Worm (Caenorhabditis elegans): ENCODE data around the gene aat-6.
A peak's percentile ranks its signal among the peaks of the same experiment; 100 is the strongest.

Gene aat-6

DNA sequence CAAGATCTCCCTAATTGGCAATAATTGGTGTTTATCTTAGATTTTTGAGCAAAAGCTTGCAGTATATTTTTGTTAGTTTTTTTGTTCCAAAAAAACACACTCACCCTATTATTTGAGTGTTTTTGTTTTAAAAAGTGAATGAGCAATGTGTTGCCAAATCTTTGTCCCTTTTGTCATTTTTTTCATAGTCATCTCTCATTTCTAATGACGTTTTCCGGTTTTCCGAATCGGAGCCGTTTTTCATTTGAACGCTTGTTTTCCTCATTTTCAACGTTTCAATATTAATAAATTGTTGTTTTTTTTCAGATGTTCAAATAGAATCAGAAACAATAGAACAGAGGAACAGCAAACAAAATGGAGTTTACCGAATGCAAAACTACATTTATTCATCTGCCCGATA is 32.0 kb downstream of the aat-6 start, which contains the start of gene dmsr-1:
dmsr-1 (plus strand) TSS at position 301 of the 400 bp plus-strand sequence.
- no peak for TF ChIP-seq ctbp-1 (GFP tag; IDR thresholded peaks at IDR 0.05)
- TF ChIP-seq Y105C5A.15 (GFP tag; IDR thresholded peaks at IDR 0.05), result no peak
- TF ChIP-seq T20F7.1 (GFP tag; optimal IDR thresholded peaks at IDR 0.05), result no peak
- no peak for TF ChIP-seq madf-9 (GFP tag; conservative IDR thresholded peaks at IDR 0.05)
- no peak for TF ChIP-seq lin-39 (tag; optimal IDR thresholded peaks at IDR 0.05)
- TF ChIP-seq lin-38 (GFP tag; IDR thresholded peaks at IDR 0.05), result no peak
- TF ChIP-seq sdz-12 (GFP tag; optimal IDR thresholded peaks at IDR 0.05), result no peak
- no peak for TF ChIP-seq jun-1 (tag; optimal IDR thresholded peaks at IDR 0.05)
- TF ChIP-seq ceh-32 (tag; optimal IDR thresholded peaks at IDR 0.05; ENCODE audit: poor library complexity), result no peak
- no peak for TF ChIP-seq aly-2 (tag; optimal IDR thresholded peaks at IDR 0.05)
- TF ChIP-seq fos-1 (tag; optimal IDR thresholded peaks at IDR 0.05), result no peak
- no peak for TF ChIP-seq nhr-41 (GFP tag; IDR thresholded peaks at IDR 0.05)
- no peak for TF ChIP-seq dmd-6 (GFP tag; IDR thresholded peaks at IDR 0.05)
- TF ChIP-seq ceh-62 (tag; optimal IDR thresholded peaks at IDR 0.05), result no peak
- TF ChIP-seq dve-1 (tag; optimal IDR thresholded peaks at IDR 0.05; ENCODE audit: insufficient read depth), result no peak

DNA sequence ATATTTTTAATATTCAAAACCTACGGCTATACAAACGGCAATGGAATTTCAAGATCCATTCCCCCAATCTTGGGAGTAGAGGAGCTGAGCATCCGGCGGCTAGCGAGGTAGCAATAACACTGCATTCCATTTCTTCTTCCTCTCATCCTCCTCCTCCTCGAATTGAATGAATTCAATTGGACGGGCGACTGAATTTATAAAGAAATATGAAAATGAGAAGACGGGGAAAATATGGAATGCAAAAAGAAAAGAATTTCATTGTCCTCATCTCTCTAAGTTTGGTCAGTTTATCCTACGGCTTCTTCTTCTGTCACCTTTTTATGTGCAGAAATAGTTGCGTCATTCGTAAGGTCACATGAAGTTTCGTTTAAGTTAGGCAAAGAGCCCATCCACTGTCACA is 34.1 kb downstream of the aat-6 start:
- no peak for TF ChIP-seq zfp-2 (tag; optimal IDR thresholded peaks at IDR 0.05)
- no peak for TF ChIP-seq fkh-10 (GFP tag; optimal IDR thresholded peaks at IDR 0.05)
- TF ChIP-seq php-3 (GFP tag; IDR thresholded peaks at IDR 0.05), result no peak
- no peak for TF ChIP-seq lim-7 (GFP tag; IDR thresholded peaks at IDR 0.05)
- TF ChIP-seq F37D6.2 (tag; optimal IDR thresholded peaks at IDR 0.05), result no peak
- no peak for TF ChIP-seq egl-27 (tag; optimal IDR thresholded peaks at IDR 0.05)
- no peak for TF ChIP-seq aly-2 (tag; optimal IDR thresholded peaks at IDR 0.05)
- TF ChIP-seq aha-1 (tag), result peak; percentile 80

DNA sequence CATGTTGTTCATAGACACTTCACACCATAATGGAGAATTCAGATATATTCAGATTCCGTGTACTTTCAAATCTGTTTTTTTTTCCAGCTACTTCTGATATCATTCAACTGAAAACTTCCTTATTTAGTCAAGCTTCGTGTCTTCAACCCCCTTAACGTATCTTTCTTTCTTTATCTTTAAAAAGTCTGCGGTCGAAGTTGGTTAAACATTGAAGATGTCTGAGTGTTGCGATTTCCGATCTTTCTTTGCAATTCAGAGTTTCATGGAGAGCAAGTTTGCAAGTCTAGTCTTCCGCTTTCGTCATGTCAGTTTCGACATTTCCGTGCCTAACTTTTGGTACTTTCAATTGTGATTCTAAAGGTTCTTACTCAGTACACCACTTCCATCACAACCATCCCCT is 35.2 kb downstream of the aat-6 start:
- TF ChIP-seq unc-62 (GFP tag; optimal IDR thresholded peaks at IDR 0.05 in 1 of 2) (peak in 1 of 2 experiments; percentile 91), unc-62 (tag; optimal IDR thresholded peaks at IDR 0.05) (no peak), madf-5 (GFP tag; IDR thresholded peaks at IDR 0.05) (no peak), ztf-11 (tag; optimal IDR thresholded peaks at IDR 0.05) (no peak), ceh-20 (GFP tag; IDR thresholded peaks at IDR 0.05) (no peak), lin-39 (tag; optimal IDR thresholded peaks at IDR 0.05) (no peak)

DNA sequence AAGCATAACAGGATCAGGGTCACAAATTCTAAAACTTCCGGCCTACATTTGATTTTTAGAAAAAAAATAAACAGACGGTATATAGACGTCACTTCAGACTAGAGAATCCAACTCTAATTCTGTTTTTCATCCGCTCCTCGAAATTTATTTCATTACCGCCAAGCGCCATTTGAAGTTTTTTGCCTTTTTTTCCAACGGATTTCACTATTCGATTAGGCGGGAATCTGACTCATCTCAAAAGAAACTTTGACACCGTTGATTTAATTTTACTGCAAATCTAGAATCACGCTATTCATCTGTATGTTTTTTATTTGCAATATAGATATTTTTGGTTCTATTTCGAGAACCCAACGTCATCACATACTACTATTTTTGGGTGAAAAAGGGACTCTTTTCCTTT is 39.6 kb downstream of the aat-6 start:
- TF ChIP-seq fkh-10 (GFP tag; optimal IDR thresholded peaks at IDR 0.05), result peak; percentile 17
- no peak for TF ChIP-seq ama-1 (optimal IDR thresholded peaks at IDR 0.05)

DNA sequence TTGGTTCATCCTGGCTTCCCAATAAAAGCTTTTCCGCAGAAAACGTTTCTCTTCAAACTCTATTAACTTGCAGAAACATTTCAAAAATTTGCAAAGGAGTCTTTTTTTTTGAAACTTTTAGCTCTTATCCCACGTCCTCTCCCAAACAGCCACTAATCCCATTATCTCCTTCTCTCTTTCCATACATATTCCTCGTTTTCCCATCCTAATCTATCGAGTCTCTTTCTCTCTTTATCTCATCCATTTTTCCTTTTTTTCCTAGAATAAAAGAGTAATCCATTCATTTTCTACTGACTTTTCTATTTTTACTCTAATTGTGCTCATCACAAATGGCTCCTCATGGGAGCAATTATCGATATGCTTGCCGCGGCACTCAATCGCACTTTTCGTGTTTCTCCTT is 41.7 kb downstream of the aat-6 start:
- TF ChIP-seq skn-1 (tag; optimal IDR thresholded peaks at IDR 0.05), result no peak
- no peak for TF ChIP-seq F49E8.2 (tag; optimal IDR thresholded peaks at IDR 0.05; ENCODE audit: borderline replicate concordance)
- TF ChIP-seq fkh-10 (GFP tag; optimal IDR thresholded peaks at IDR 0.05), result no peak
- no peak for TF ChIP-seq gei-8 (GFP tag; optimal IDR thresholded peaks at IDR 0.05)
- no peak for TF ChIP-seq daf-19 (GFP tag; conservative IDR thresholded peaks at IDR 0.05)
- no peak for TF ChIP-seq R02D3.7 (tag; optimal IDR thresholded peaks at IDR 0.05)
- no peak for TF ChIP-seq hlh-30 (tag; optimal IDR thresholded peaks at IDR 0.05; ENCODE audit: insufficient read depth)
- TF ChIP-seq ces-1 (GFP tag; optimal IDR thresholded peaks at IDR 0.05), result peak; percentile 71
